Fruit fly (Drosophila melanogaster) whole organism, embryonic: Measurements from ENCODE around the gene SkpE.

ENCODE experiments used
- ATbp ChIP-seq: fragments of 200-800 bp; sonication (Bioruptor generic); optimal IDR thresholded peaks from 2 replicates; lab custom pipeline; 2017; ENCODE audit warnings: missing biosample characterization, mild to moderate bottlenecking, missing genetic modification characterization, missing genetic modification reagents
- Abd-B ChIP-seq: fragments of 200-800 bp; sonication (Bioruptor generic); optimal IDR thresholded peaks from 2 replicates; lab custom pipeline; 2018; ENCODE audit warnings: missing biosample characterization, mild to moderate bottlenecking, missing genetic modification characterization, moderate library complexity
- Adf1 ChIP-seq: fragments of 200-800 bp; sonication (Bioruptor generic); IDR thresholded peaks from 2 replicates; pipeline ENCODE4 v1.3.6; 2022; ENCODE audit warnings: missing biosample characterization, missing genetic modification characterization
- Antp ChIP-seq: fragments of 200-800 bp; sonication (Bioruptor generic); optimal IDR thresholded peaks from 3 replicates; lab custom pipeline; 2016; ENCODE audit warnings: missing biosample characterization, missing genetic modification characterization
- CG1024 ChIP-seq: fragments of 200-800 bp; sonication (Bioruptor generic); IDR thresholded peaks from 2 replicates; pipeline ENCODE4 v1.3.6; 2022; ENCODE audit warnings: missing biosample characterization, missing genetic modification characterization
- CG11398 ChIP-seq: fragments of 200-800 bp; sonication (Bioruptor generic); optimal IDR thresholded peaks from 2 replicates; lab custom pipeline; 2016; ENCODE audit warnings: missing biosample characterization, missing genetic modification characterization
- CG12104 ChIP-seq: fragments of 200-800 bp; sonication (Bioruptor generic); optimal IDR thresholded peaks from 3 replicates; lab custom pipeline; 2016; ENCODE audit warnings: missing biosample characterization, missing genetic modification characterization
- CG12219 ChIP-seq: fragments of 200-800 bp; sonication (Bioruptor generic); optimal IDR thresholded peaks from 3 replicates; lab custom pipeline; 2018; ENCODE audit warnings: missing biosample characterization, mild to moderate bottlenecking, missing genetic modification characterization
- CG13296 ChIP-seq: fragments of 200-800 bp; sonication (Bioruptor generic); optimal IDR thresholded peaks from 3 replicates; lab custom pipeline; 2018; ENCODE audit warnings: missing biosample characterization, mild to moderate bottlenecking, missing genetic modification characterization
- CG14667 ChIP-seq: fragments of 200-800 bp; sonication (Bioruptor generic); IDR thresholded peaks from 2 replicates; pipeline ENCODE4 v1.3.6; 2022; ENCODE audit warnings: missing biosample characterization, missing genetic modification characterization
- CG15479 ChIP-seq: fragments of 200-800 bp; sonication (Bioruptor generic); optimal IDR thresholded peaks from 3 replicates; lab custom pipeline; 2019; ENCODE audit warnings: missing biosample characterization, mild to moderate bottlenecking, missing genetic modification characterization, moderate library complexity
- CG6813 ChIP-seq: fragments of 200-800 bp; sonication (Bioruptor generic); optimal IDR thresholded peaks from 2 replicates; lab custom pipeline; 2017; ENCODE audit warnings: missing biosample characterization, missing genetic modification characterization, mild to moderate bottlenecking, moderate library complexity, missing genetic modification reagents
- CG6854 ChIP-seq: fragments of 200-800 bp; sonication (Bioruptor generic); optimal IDR thresholded peaks from 3 replicates; lab custom pipeline; 2017; ENCODE audit warnings: missing biosample characterization, mild to moderate bottlenecking, missing genetic modification characterization
- CG8924 ChIP-seq: fragments of 200-800 bp; optimal IDR thresholded peaks from 3 replicates; lab custom pipeline; 2019; ENCODE audit warnings: missing biosample characterization, mild to moderate bottlenecking, missing genetic modification characterization, moderate library complexity
- D19A ChIP-seq: fragments of 200-800 bp; optimal IDR thresholded peaks from 3 replicates; lab custom pipeline; 2019; ENCODE audit warnings: missing biosample characterization, mild to moderate bottlenecking, missing genetic modification characterization, moderate library complexity
- Drgx ChIP-seq: fragments of 200-800 bp; sonication (Bioruptor generic); IDR thresholded peaks from 2 replicates; pipeline ENCODE4 v1.3.6; 2022; ENCODE audit warnings: missing biosample characterization, missing genetic modification characterization
- HLHmδ ChIP-seq: fragments of 200-800 bp; sonication (Bioruptor generic); optimal IDR thresholded peaks from 2 replicates; lab custom pipeline; 2018; ENCODE audit warnings: missing biosample characterization, mild to moderate bottlenecking, missing genetic modification characterization, moderate library complexity
- Hand ChIP-seq: fragments of 200-800 bp; sonication (Bioruptor generic); optimal IDR thresholded peaks from 2 replicates; lab custom pipeline; 2017; ENCODE audit warnings: mild to moderate bottlenecking, missing biosample characterization, missing genetic modification reagents, missing genetic modification characterization
- Jarid2 ChIP-seq: fragments of 200-800 bp; sonication (Bioruptor generic); optimal IDR thresholded peaks from 3 replicates; lab custom pipeline; 2017; ENCODE audit warnings: mild to moderate bottlenecking, missing biosample characterization, missing genetic modification reagents, missing genetic modification characterization
- Med ChIP-seq: fragments of 200-800 bp; sonication (Bioruptor generic); peaks from one replicate; lab custom pipeline; 2016; ENCODE audit warnings: missing biosample characterization, missing genetic modification characterization, mild to moderate bottlenecking, inconsistent platforms, moderate library complexity
- Nf-YB ChIP-seq: fragments of 200-800 bp; sonication (Bioruptor generic); optimal IDR thresholded peaks from 3 replicates; lab custom pipeline; 2019; ENCODE audit warnings: missing biosample characterization, mild to moderate bottlenecking, missing genetic modification characterization, moderate library complexity
- Opbp ChIP-seq: fragments of 200-800 bp; sonication (Bioruptor generic); IDR thresholded peaks from 3 replicates; pipeline ENCODE4 v1.3.6; 2022; ENCODE audit warnings: missing biosample characterization, missing genetic modification characterization; ENCODE audit not compliant: partially characterized antibody
- Pdp1 ChIP-seq, 2 experiments: fragments of 200-800 bp; sonication (Bioruptor generic); optimal IDR thresholded peaks; 3 replicates each; lab custom pipeline; 2016; ENCODE audit warnings: missing biosample characterization in 2 of 2, missing genetic modification characterization in 2 of 2, mild to moderate bottlenecking in 1 of 2, moderate library complexity in 1 of 2
- Scr ChIP-seq: fragments of 200-800 bp; sonication (Bioruptor generic); IDR thresholded peaks from 2 replicates; pipeline ENCODE4 v1.3.6; 2022; ENCODE audit warnings: missing biosample characterization, missing genetic modification characterization; ENCODE audit not compliant: partially characterized antibody
- Six4 ChIP-seq: fragments of 200-800 bp; sonication (Bioruptor generic); optimal IDR thresholded peaks from 2 replicates; lab custom pipeline; 2016; ENCODE audit warnings: missing biosample characterization, missing genetic modification characterization
- Stat92E ChIP-seq, 3 experiments: fragments of >200 bp in 2 of 3; fragments of 200-800 bp in 1 of 3; sonication (Bioruptor generic) in 1 of 3; optimal IDR thresholded peaks; 2 replicates each; lab custom pipeline; 2017 to 2019; ENCODE audit warnings: missing biosample characterization in 3 of 3, missing genetic modification characterization in 3 of 3, mild to moderate bottlenecking in 1 of 3, moderate library complexity in 1 of 3
- amos ChIP-seq: fragments of 200-800 bp; sonication (Bioruptor generic); IDR thresholded peaks from 2 replicates; pipeline ENCODE4 v1.3.6; 2022; ENCODE audit warnings: missing biosample characterization, missing genetic modification characterization; ENCODE audit not compliant: partially characterized antibody
- aop ChIP-seq: fragments of 200-800 bp; sonication (Bioruptor generic); IDR thresholded peaks from 2 replicates; pipeline ENCODE4 v1.3.6; 2022; ENCODE audit warnings: missing biosample characterization, missing genetic modification characterization
- bcd ChIP-seq: fragments of 200-800 bp; sonication (Bioruptor generic); optimal IDR thresholded peaks from 2 replicates; lab custom pipeline; 2017; ENCODE audit warnings: missing biosample characterization, mild to moderate bottlenecking, missing genetic modification characterization
- cg ChIP-seq: fragments of 200-800 bp; sonication (Bioruptor generic); optimal IDR thresholded peaks from 3 replicates; lab custom pipeline; 2019; ENCODE audit warnings: missing biosample characterization, mild to moderate bottlenecking, missing genetic modification characterization, moderate library complexity
- ci ChIP-seq: fragments of 200-800 bp; sonication (Bioruptor generic); IDR thresholded peaks from 3 replicates; pipeline ENCODE4 v1.3.6; 2022; ENCODE audit warnings: missing biosample characterization, missing genetic modification characterization
- dmrt99B ChIP-seq: fragments of 200-800 bp; sonication (Bioruptor generic); optimal IDR thresholded peaks from 2 replicates; lab custom pipeline; 2018; ENCODE audit warnings: missing biosample characterization, mild to moderate bottlenecking, missing genetic modification characterization, moderate library complexity
- dysf ChIP-seq: fragments of 200-800 bp; sonication (Bioruptor generic); IDR thresholded peaks from 3 replicates; pipeline ENCODE4 v1.3.6; 2022; ENCODE audit warnings: missing biosample characterization, missing genetic modification characterization
- emc ChIP-seq: fragments of 200-800 bp; sonication (Bioruptor generic); optimal IDR thresholded peaks from 2 replicates; lab custom pipeline; 2016; ENCODE audit warnings: missing biosample characterization, missing genetic modification characterization
- ewg ChIP-seq: fragments of 200-800 bp; sonication (Bioruptor generic); optimal IDR thresholded peaks from 3 replicates; lab custom pipeline; 2017; ENCODE audit warnings: mild to moderate bottlenecking, missing biosample characterization, missing genetic modification reagents, missing genetic modification characterization
- fd3F ChIP-seq: fragments of 200-800 bp; sonication (Bioruptor generic); optimal IDR thresholded peaks from 2 replicates; lab custom pipeline; 2018; ENCODE audit warnings: missing biosample characterization, mild to moderate bottlenecking, missing genetic modification characterization, moderate library complexity
- grau ChIP-seq: fragments of 200-800 bp; optimal IDR thresholded peaks from 3 replicates; lab custom pipeline; 2019; ENCODE audit warnings: missing biosample characterization, mild to moderate bottlenecking, missing genetic modification characterization, moderate library complexity
- kni ChIP-seq: fragments of 200-800 bp; sonication (Bioruptor generic); optimal IDR thresholded peaks from 3 replicates; lab custom pipeline; 2017; ENCODE audit warnings: mild to moderate bottlenecking, missing biosample characterization, missing genetic modification reagents, missing genetic modification characterization
- lbe ChIP-seq: fragments of 200-800 bp; sonication (Bioruptor generic); optimal IDR thresholded peaks from 2 replicates; lab custom pipeline; 2016; ENCODE audit warnings: missing biosample characterization, mild to moderate bottlenecking, missing genetic modification characterization
- lov ChIP-seq, 2 experiments: fragments of 200-800 bp in 1 of 2; fragments of >200 bp in 1 of 2; sonication (Bioruptor generic) in 1 of 2; IDR thresholded peaks in 1 of 2; optimal IDR thresholded peaks in 1 of 2; 2 replicates in 1 of 2; 3 replicates in 1 of 2; pipeline versions ENCODE4 v1.3.6 to Lab custom; 2017 to 2022; ENCODE audit warnings: missing biosample characterization in 1 of 2, missing genetic modification characterization in 1 of 2
- pros ChIP-seq: fragments of 200-800 bp; sonication (Bioruptor generic); optimal IDR thresholded peaks from 3 replicates; lab custom pipeline; 2019; ENCODE audit warnings: missing biosample characterization, mild to moderate bottlenecking, missing genetic modification characterization, moderate library complexity
- ranshi ChIP-seq: fragments of 200-800 bp; sonication (Bioruptor generic); IDR thresholded peaks from 2 replicates; pipeline ENCODE4 v1.3.6; 2022; ENCODE audit warnings: missing biosample characterization, missing genetic modification characterization
- rib ChIP-seq: fragments of 200-800 bp; sonication (Bioruptor generic); IDR thresholded peaks from 2 replicates; pipeline ENCODE4 v1.3.6; 2022; ENCODE audit warnings: missing biosample characterization, missing genetic modification characterization
- sens ChIP-seq: fragments of 200-800 bp; sonication (Bioruptor generic); peaks from one replicate; lab custom pipeline; 2016; ENCODE audit warnings: missing biosample characterization, missing genetic modification characterization
- seq ChIP-seq: fragments of 200-800 bp; sonication (Bioruptor generic); IDR thresholded peaks from 2 replicates; pipeline ENCODE4 v1.3.6; 2022; ENCODE audit warnings: missing biosample characterization, missing genetic modification characterization
- sim ChIP-seq: fragments of 200-800 bp; sonication (Bioruptor generic); IDR thresholded peaks from 2 replicates; pipeline ENCODE4 v1.3.6; 2022; ENCODE audit warnings: missing biosample characterization, missing genetic modification characterization
- twi ChIP-seq: fragments of 200-800 bp; optimal IDR thresholded peaks from 2 replicates; lab custom pipeline; 2019; ENCODE audit warnings: missing biosample characterization, mild to moderate bottlenecking, missing genetic modification characterization, moderate library complexity
- vnd ChIP-seq: fragments of 200-800 bp; sonication (Bioruptor generic); IDR thresholded peaks from 3 replicates; pipeline ENCODE4 v1.3.6; 2022; ENCODE audit warnings: missing biosample characterization, missing genetic modification characterization; ENCODE audit not compliant: partially characterized antibody
- wek ChIP-seq: fragments of 200-800 bp; sonication (Bioruptor generic); optimal IDR thresholded peaks from 3 replicates; lab custom pipeline; 2018; ENCODE audit warnings: missing biosample characterization, mild to moderate bottlenecking, missing genetic modification characterization, moderate library complexity

Gene SkpE

DNA sequence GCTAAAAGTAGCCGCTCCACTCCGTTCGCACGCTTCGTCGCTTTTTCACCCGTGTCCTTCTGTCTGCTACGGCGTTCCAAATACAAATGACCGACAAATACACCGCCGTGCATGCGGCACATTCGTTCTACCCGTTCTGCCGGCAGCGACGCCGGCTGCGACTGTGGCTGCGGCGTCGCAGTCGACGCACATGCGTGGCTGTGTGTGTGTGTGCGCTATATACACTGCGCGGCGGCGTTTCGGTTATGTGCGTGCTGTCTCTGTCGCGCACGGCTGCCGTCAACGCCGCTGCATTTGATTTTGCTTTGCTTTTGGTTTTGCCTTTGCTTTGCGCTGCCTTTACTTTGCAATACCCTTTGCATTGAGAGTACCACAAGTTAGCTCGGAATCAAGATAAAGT lies 40.4 kb downstream of the SkpE start, which contains the start of gene zld (continued):
- TF ChIP-seq Opbp, result 0 out of 3 replicates have a peak, but pooled peaks have one; percentile 42
- TF ChIP-seq dysf, result no peak
- no peak for TF ChIP-seq ranshi
- no peak for TF ChIP-seq Six4 (GFP tag; lab: Kevin White, UChicago)
- peak; percentile 1 for TF ChIP-seq wek (GFP tag; lab: Kevin White, UChicago)
- peak; percentile 18 for TF ChIP-seq Jarid2 (GFP tag; lab: Kevin White, UChicago)
- TF ChIP-seq Stat92E (GFP tag; optimal IDR thresholded peaks at IDR 0.05; lab: Kevin White, UChicago), result peak in 1 of 3 experiments; percentile 42
- TF ChIP-seq grau (tag; lab: Kevin White, UChicago), result no peak
- TF ChIP-seq CG8924, result peak; percentile 43
- no peak for TF ChIP-seq emc (GFP tag; lab: Kevin White, UChicago)
- no peak for TF ChIP-seq CG12104
- TF ChIP-seq Drgx (GFP tag; lab: Robert Waterston, UW), result no peak
- no peak for TF ChIP-seq CG14667
- TF ChIP-seq sens, result peak; percentile 85
- peak; percentile 15 for TF ChIP-seq kni (GFP tag; lab: Kevin White, UChicago)
- TF ChIP-seq CG1024 (GFP tag; lab: Robert Waterston, UW), result no peak
- TF ChIP-seq Adf1, result peak; percentile 98
- no peak for TF ChIP-seq CG6813 (GFP tag; lab: Kevin White, UChicago)
- TF ChIP-seq CG6854 (GFP tag; lab: Kevin White, UChicago), result no peak
- TF ChIP-seq CG15479 (GFP tag; lab: Kevin White, UChicago), result peak; percentile 61
- no peak for TF ChIP-seq CG12219 (GFP tag; lab: Kevin White, UChicago)
- TF ChIP-seq vnd (GFP tag; lab: Robert Waterston, UW), result no peak
- TF ChIP-seq D19A, result no peak
- TF ChIP-seq Antp (GFP tag; lab: Kevin White, UChicago), result no peak
- TF ChIP-seq ci (GFP tag; lab: Robert Waterston, UW), result peak; percentile 34; the same call in 1 of the 3 replicates
- TF ChIP-seq Scr, result peak; percentile 39; the same call in 1 of the 2 replicates
- no peak for TF ChIP-seq lbe (GFP tag; lab: Kevin White, UChicago)
- TF ChIP-seq Nf-YB (GFP tag; lab: Kevin White, UChicago), result no peak
- peak; percentile 39 for TF ChIP-seq twi (tag; lab: Kevin White, UChicago)
- TF ChIP-seq ATbp (GFP tag; lab: Kevin White, UChicago), result peak; percentile 83
- peak; percentile 73 for TF ChIP-seq ewg (GFP tag; lab: Kevin White, UChicago)
- TF ChIP-seq fd3F (GFP tag; lab: Kevin White, UChicago), result no peak
- 0 out of 2 replicates have a peak, but pooled peaks have one; percentile 26 for TF ChIP-seq amos (GFP tag; lab: Robert Waterston, UW)
- no peak for TF ChIP-seq Hand (GFP tag; lab: Kevin White, UChicago)
- TF ChIP-seq lov (optimal IDR thresholded peaks at IDR 0.05; lab: Kevin White, UChicago), result no peak
- 0 out of 3 replicates have a peak, but pooled peaks have one; percentile 60 for TF ChIP-seq lov (GFP tag; IDR thresholded peaks at IDR 0.05; lab: Robert Waterston, UW)
- no peak for TF ChIP-seq dmrt99B (tag; lab: Kevin White, UChicago)
- TF ChIP-seq aop (GFP tag; lab: Robert Waterston, UW), result no peak
- no peak for TF ChIP-seq seq (GFP tag; lab: Robert Waterston, UW)
- TF ChIP-seq sim (GFP tag; lab: Robert Waterston, UW), result no peak
- TF ChIP-seq Pdp1 (GFP tag; optimal IDR thresholded peaks at IDR 0.05; lab: Kevin White, UChicago), result peak in 1 of 2 experiments; percentile 17
- TF ChIP-seq CG13296, result no peak
- TF ChIP-seq CG11398 (GFP tag; lab: Kevin White, UChicago), result no peak
- TF ChIP-seq Abd-B (GFP tag; lab: Kevin White, UChicago), result no peak
- 0 out of 2 replicates have a peak, but pooled peaks have one; percentile 34 for TF ChIP-seq rib
- peak; percentile 25 for TF ChIP-seq HLHmδ
- peak; percentile 89 for TF ChIP-seq cg (GFP tag; lab: Kevin White, UChicago)
- peak; percentile 81 for TF ChIP-seq Med (GFP tag; lab: Kevin White, UChicago)
- peak; percentile 43 for TF ChIP-seq pros (GFP tag; lab: Kevin White, UChicago)
- no peak for TF ChIP-seq bcd (GFP tag; lab: Kevin White, UChicago)
